Worm (Caenorhabditis elegans) whole organism, mixed stage, embryonic: ENCODE measurements around the gene AC3.5.
A peak's percentile ranks its signal among the peaks of the same experiment; 100 is the strongest.

ENCODE experiments used
- M03D4.4 ChIP-seq: sonication (generic microtip); optimal IDR thresholded peaks from 2 replicates; lab custom pipeline; 2017; ENCODE audit warnings: mild to moderate bottlenecking, missing genetic modification characterization, missing compliant biosample characterization
- bed-3 ChIP-seq: fragments of 200-800 bp; sonication (Bioruptor generic); optimal IDR thresholded peaks from 3 replicates; lab custom pipeline; 2018; ENCODE audit warnings: mild to moderate bottlenecking, missing genetic modification characterization, moderate library complexity, missing compliant biosample characterization
- blmp-1 ChIP-seq: fragments of 150-350 bp; optimal IDR thresholded peaks from 2 replicates; lab custom pipeline; 2014; ENCODE audit warnings: missing biosample characterization, missing genetic modification characterization
- ceh-39 ChIP-seq: fragments of 150-350 bp; optimal IDR thresholded peaks from 2 replicates; lab custom pipeline; 2014; ENCODE audit warnings: missing biosample characterization, missing genetic modification characterization
- ceh-43 ChIP-seq: fragments of 200-800 bp; sonication (Bioruptor generic); optimal IDR thresholded peaks from 2 replicates; lab custom pipeline; 2018; ENCODE audit warnings: mild to moderate bottlenecking, missing genetic modification characterization, moderate library complexity, missing compliant biosample characterization
- ces-1 ChIP-seq: fragments of 150-350 bp; optimal IDR thresholded peaks from 2 replicates; lab custom pipeline; 2014; ENCODE audit warnings: missing biosample characterization, missing genetic modification reagents, missing genetic modification characterization
- cnd-1 ChIP-seq: fragments of 200-800 bp; sonication (Bioruptor generic); optimal IDR thresholded peaks from 2 replicates; lab custom pipeline; 2018; ENCODE audit warnings: mild to moderate bottlenecking, missing genetic modification characterization, missing compliant biosample characterization
- drap-1 ChIP-seq: fragments of 200-800 bp; sonication (Bioruptor generic); optimal IDR thresholded peaks from 3 replicates; lab custom pipeline; 2018; ENCODE audit warnings: mild to moderate bottlenecking, missing genetic modification characterization, missing compliant biosample characterization
- elt-1 ChIP-seq: sonication (generic microtip); optimal IDR thresholded peaks from 2 replicates; lab custom pipeline; 2017; ENCODE audit warnings: missing genetic modification characterization, mild to moderate bottlenecking, missing compliant biosample characterization, antibody characterized with exemption, moderate library complexity, borderline replicate concordance; ENCODE audit not compliant: insufficient read depth
- elt-3 ChIP-seq: fragments of 150-350 bp; optimal IDR thresholded peaks from 2 replicates; lab custom pipeline; 2014; ENCODE audit warnings: missing biosample characterization, missing genetic modification characterization
- flh-1 ChIP-seq: fragments of 200-800 bp; sonication (Bioruptor generic); optimal IDR thresholded peaks from 2 replicates; lab custom pipeline; 2018; ENCODE audit warnings: mild to moderate bottlenecking, missing genetic modification characterization, moderate library complexity, missing compliant biosample characterization
- ham-2 ChIP-seq: fragments of 200-800 bp; sonication (Bioruptor generic); optimal IDR thresholded peaks from 2 replicates; lab custom pipeline; 2018; ENCODE audit warnings: mild to moderate bottlenecking, missing genetic modification characterization, missing compliant biosample characterization
- hlh-1 ChIP-seq: fragments of 150-350 bp; optimal IDR thresholded peaks from 2 replicates; lab custom pipeline; 2014; ENCODE audit warnings: missing biosample characterization, missing genetic modification reagents, missing genetic modification characterization
- lin-13 ChIP-seq: fragments of 150-350 bp; optimal IDR thresholded peaks from 2 replicates; lab custom pipeline; 2014; ENCODE audit warnings: missing biosample characterization, missing genetic modification characterization
- lin-32 ChIP-seq: fragments of 200-800 bp; sonication (Bioruptor generic); optimal IDR thresholded peaks from 2 replicates; lab custom pipeline; 2018; ENCODE audit warnings: mild to moderate bottlenecking, missing genetic modification characterization, missing compliant biosample characterization
- mab-5 ChIP-seq: fragments of 150-350 bp; optimal IDR thresholded peaks from 2 replicates; lab custom pipeline; 2014; ENCODE audit warnings: missing biosample characterization, missing genetic modification characterization
- mep-1 ChIP-seq: fragments of 150-350 bp; optimal IDR thresholded peaks from 2 replicates; lab custom pipeline; 2017; ENCODE audit warnings: missing biosample characterization, missing genetic modification reagents, missing genetic modification characterization, inconsistent platforms
- mls-2 ChIP-seq: sonication (generic microtip); optimal IDR thresholded peaks from 2 replicates; lab custom pipeline; 2016; ENCODE audit warnings: mild to moderate bottlenecking, missing genetic modification characterization, moderate library complexity, missing compliant biosample characterization
- nhr-2 ChIP-seq: fragments of 150-350 bp; optimal IDR thresholded peaks from 2 replicates; lab custom pipeline; 2014; ENCODE audit warnings: missing biosample characterization, missing genetic modification characterization
- nhr-237 ChIP-seq: fragments of 150-350 bp; optimal IDR thresholded peaks from 2 replicates; lab custom pipeline; 2014; ENCODE audit warnings: missing biosample characterization, missing genetic modification characterization
- nhr-28 ChIP-seq: fragments of 150-350 bp; optimal IDR thresholded peaks from 2 replicates; lab custom pipeline; 2014; ENCODE audit warnings: missing biosample characterization, missing genetic modification characterization
- nhr-76 ChIP-seq: sonication (generic microtip); optimal IDR thresholded peaks from 2 replicates; lab custom pipeline; 2017; ENCODE audit warnings: missing biosample characterization, missing genetic modification characterization
- pha-4 ChIP-seq: fragments of 150-350 bp; optimal IDR thresholded peaks from 2 replicates; lab custom pipeline; 2018; ENCODE audit warnings: missing biosample characterization, missing genetic modification reagents, missing genetic modification characterization
- sem-2 ChIP-seq: fragments of 200-800 bp; sonication (Bioruptor generic); optimal IDR thresholded peaks from 2 replicates; lab custom pipeline; 2018; ENCODE audit warnings: mild to moderate bottlenecking, missing genetic modification characterization, missing compliant biosample characterization
- snpc-4 ChIP-seq: fragments of 150-350 bp; optimal IDR thresholded peaks from 2 replicates; lab custom pipeline; 2014; ENCODE audit warnings: missing biosample characterization, missing genetic modification characterization
- sptf-1 ChIP-seq: sonication (generic microtip); optimal IDR thresholded peaks from 2 replicates; lab custom pipeline; 2017; ENCODE audit warnings: mild to moderate bottlenecking, missing genetic modification characterization, moderate library complexity, missing compliant biosample characterization
- tbx-8 ChIP-seq: fragments of 200-800 bp; sonication (Bioruptor generic); optimal IDR thresholded peaks from 2 replicates; lab custom pipeline; 2018; ENCODE audit warnings: mild to moderate bottlenecking, missing genetic modification characterization, moderate library complexity, missing compliant biosample characterization
- unc-62 ChIP-seq: fragments of 150-350 bp; optimal IDR thresholded peaks from 2 replicates; lab custom pipeline; 2014; ENCODE audit warnings: missing biosample characterization, missing genetic modification reagents, missing genetic modification characterization
- zip-8 ChIP-seq: fragments of 150-350 bp; optimal IDR thresholded peaks from 2 replicates; lab custom pipeline; 2014; ENCODE audit warnings: missing biosample characterization, missing genetic modification characterization
- ztf-11 ChIP-seq: fragments of 150-350 bp; optimal IDR thresholded peaks from 2 replicates; lab custom pipeline; 2014; ENCODE audit warnings: missing biosample characterization, missing genetic modification characterization

The AC3.5 gene

ce11 chrV:10388318-10388717 lies at the start of gene AC3.5:
Gene AC3.5, plus strand, starts transcription at chrV:10388527.
- TF ChIP-seq ces-1 (GFP tag; lab: Kevin White, UChicago) (no peak), sem-2 (GFP tag; lab: Kevin White, UChicago) (no peak), mls-2 (tag; lab: Kevin White, UChicago) (no peak), nhr-28 (tag; lab: Kevin White, UChicago) (no peak), ceh-43 (GFP tag; lab: Kevin White, UChicago) (no peak), mab-5 (tag; lab: Kevin White, UChicago) (no peak), tbx-8 (GFP tag; lab: Kevin White, UChicago) (no peak), nhr-76 (tag; lab: Kevin White, UChicago) (no peak), lin-32 (GFP tag; lab: Kevin White, UChicago) (no peak), blmp-1 (tag; lab: Kevin White, UChicago) (no peak), elt-3 (tag; lab: Kevin White, UChicago) (no peak), M03D4.4 (tag; lab: Kevin White, UChicago) (no peak), lin-13 (tag; lab: Kevin White, UChicago) (no peak)
- TF ChIP-seq, all 35 proteins: peak for 0

- TF ChIP-seq mab-5 (tag; lab: Kevin White, UChicago): no peak
- TF ChIP-seq lin-13 (tag; lab: Kevin White, UChicago): no peak
- no peak for TF ChIP-seq bed-3 (GFP tag; lab: Kevin White, UChicago)
- no peak for TF ChIP-seq mls-2 (tag; lab: Kevin White, UChicago)
- no peak for TF ChIP-seq sem-2 (GFP tag; lab: Kevin White, UChicago)
- no peak for TF ChIP-seq elt-1 (tag; lab: Kevin White, UChicago)
- TF ChIP-seq nhr-2 (tag; lab: Kevin White, UChicago): no peak
- TF ChIP-seq flh-1: no peak
- TF ChIP-seq unc-62 (GFP tag; lab: Kevin White, UChicago): no peak
- TF ChIP-seq cnd-1: no peak
- no peak for TF ChIP-seq ceh-43 (GFP tag; lab: Kevin White, UChicago)
- TF ChIP-seq blmp-1 (tag; lab: Kevin White, UChicago): no peak
- no peak for TF ChIP-seq nhr-28 (tag; lab: Kevin White, UChicago)
- TF ChIP-seq ceh-39 (tag; lab: Kevin White, UChicago): no peak
- no peak for TF ChIP-seq nhr-237 (tag; lab: Kevin White, UChicago)
- TF ChIP-seq M03D4.4 (tag; lab: Kevin White, UChicago): no peak
- TF ChIP-seq sptf-1: no peak
- TF ChIP-seq tbx-8 (GFP tag; lab: Kevin White, UChicago): no peak
Observed at ce11 chrV:10339200-10339599, 49.1 kb upstream of the AC3.5 start, which contains the start of gene K07C5.2. Gene K07C5.2, plus strand, starts transcription at chrV:10339500.

ce11 chrV:10341905-10342328 lies 46.4 kb upstream of the AC3.5 start, which contains the start of gene K07C5.13:
Gene K07C5.13, plus strand, starts transcription at chrV:10342055.
- peak; percentile 46 for TF ChIP-seq sptf-1
- peak; percentile 33 for TF ChIP-seq drap-1
- TF ChIP-seq lin-13 (tag; lab: Kevin White, UChicago): peak; percentile 37
- TF ChIP-seq cnd-1: peak; percentile 25

ce11 chrV:10342904-10343303 lies 45.4 kb upstream of the AC3.5 start, which contains the start of gene K07C5.3:
Gene K07C5.3, plus strand, starts transcription at chrV:10343032.
- TF ChIP-seq nhr-76 (tag; lab: Kevin White, UChicago): no peak
- no peak for TF ChIP-seq ham-2 (GFP tag; lab: Kevin White, UChicago)
- TF ChIP-seq flh-1: no peak
- TF ChIP-seq ztf-11 (tag; lab: Kevin White, UChicago): no peak
- no peak for TF ChIP-seq cnd-1
- no peak for TF ChIP-seq ceh-39 (tag; lab: Kevin White, UChicago)
- TF ChIP-seq nhr-28 (tag; lab: Kevin White, UChicago): no peak
- no peak for TF ChIP-seq bed-3 (GFP tag; lab: Kevin White, UChicago)
- TF ChIP-seq zip-8 (tag; lab: Kevin White, UChicago): no peak
- no peak for TF ChIP-seq elt-3 (tag; lab: Kevin White, UChicago)
- TF ChIP-seq tbx-8 (GFP tag; lab: Kevin White, UChicago): no peak
- TF ChIP-seq sem-2 (GFP tag; lab: Kevin White, UChicago): no peak
- TF ChIP-seq nhr-237 (tag; lab: Kevin White, UChicago): no peak
- no peak for TF ChIP-seq mep-1
- no peak for TF ChIP-seq lin-32 (GFP tag; lab: Kevin White, UChicago)
- no peak for TF ChIP-seq hlh-1
- TF ChIP-seq snpc-4: no peak
- TF ChIP-seq drap-1: no peak
- no peak for TF ChIP-seq lin-13 (tag; lab: Kevin White, UChicago)

ce11 chrV:10350054-10350453 lies 38.3 kb upstream of the AC3.5 start, which contains the start of gene K07C5.9:
Gene K07C5.9, minus strand, starts transcription at chrV:10350154.
- TF ChIP-seq lin-32 (GFP tag; lab: Kevin White, UChicago) (no peak), snpc-4 (no peak), mep-1 (no peak), nhr-2 (tag; lab: Kevin White, UChicago) (no peak), elt-1 (tag; lab: Kevin White, UChicago) (no peak), pha-4 (tag; lab: Kevin White, UChicago) (no peak), drap-1 (no peak), hlh-1 (no peak), ceh-39 (tag; lab: Kevin White, UChicago) (no peak), zip-8 (tag; lab: Kevin White, UChicago) (no peak), mab-5 (tag; lab: Kevin White, UChicago) (no peak), lin-13 (tag; lab: Kevin White, UChicago) (no peak), mls-2 (tag; lab: Kevin White, UChicago) (no peak), ceh-43 (GFP tag; lab: Kevin White, UChicago) (no peak), nhr-76 (tag; lab: Kevin White, UChicago) (no peak), nhr-237 (tag; lab: Kevin White, UChicago) (no peak), elt-3 (tag; lab: Kevin White, UChicago) (no peak), blmp-1 (tag; lab: Kevin White, UChicago) (no peak), unc-62 (GFP tag; lab: Kevin White, UChicago) (no peak)
